Fruit fly (Drosophila melanogaster): ENCODE measurements around the gene GILT1.

The GILT1 gene

dm6 chr3R:13428341-13429040 lies 26.8 kb upstream of the GILT1 start (continued):
- TF ChIP-seq her (GFP tag; optimal IDR thresholded peaks at IDR 0.05) (no peak), CG11560 (tag; IDR thresholded peaks at IDR 0.05) (no peak), Hmr (GFP tag; optimal IDR thresholded peaks at IDR 0.05) (peak; percentile 28), HmgD (GFP tag; optimal IDR thresholded peaks at IDR 0.05) (no peak), Oaz (GFP tag; IDR thresholded peaks at IDR 0.05) (no peak), CG31365 (tag; optimal IDR thresholded peaks at IDR 0.05) (peak; percentile 6), Dref (GFP tag; IDR thresholded peaks at IDR 0.05) (no peak), cwo (GFP tag; optimal IDR thresholded peaks at IDR 0.05) (peak; percentile 42), vvl (GFP tag; IDR thresholded peaks at IDR 0.05) (peak; percentile 84), insv (GFP tag; optimal IDR thresholded peaks at IDR 0.05) (no peak), chn (GFP tag; optimal IDR thresholded peaks at IDR 0.05) (peak; percentile 29), Spps (tag; optimal IDR thresholded peaks at IDR 0.05) (peak; percentile 43), rib (GFP tag; IDR thresholded peaks at IDR 0.05) (no peak), CG11456 (GFP tag; IDR thresholded peaks at IDR 0.05) (peak; percentile 65; the same call in 1 of the 3 replicates), zfh2 (GFP tag; optimal IDR thresholded peaks at IDR 0.05) (peak; percentile 23), fru (optimal IDR thresholded peaks at IDR 0.05) (no peak), abd-A (tag; optimal IDR thresholded peaks at IDR 0.05) (no peak), unpg (GFP tag; optimal IDR thresholded peaks at IDR 0.05) (peak; percentile 83), Dip3 (GFP tag; optimal IDR thresholded peaks at IDR 0.05) (peak; percentile 30), Hr51 (GFP tag; optimal IDR thresholded peaks at IDR 0.05) (peak in 1 of 2 experiments; percentile 70), CG17802 (tag; optimal IDR thresholded peaks at IDR 0.05) (peak; percentile 18), al (GFP tag; IDR thresholded peaks at IDR 0.05) (no peak), CG12744 (GFP tag; optimal IDR thresholded peaks at IDR 0.05) (peak; percentile 26), tup (GFP tag; optimal IDR thresholded peaks at IDR 0.05) (peak; percentile 23), hb (GFP tag; IDR thresholded peaks at IDR 0.05; ENCODE audit: partially characterized antibody) (no peak), CG7963 (GFP tag; IDR thresholded peaks at IDR 0.05; ENCODE audit: partially characterized antibody) (no peak), slp2 (GFP tag; optimal IDR thresholded peaks at IDR 0.05) (peak; percentile 36), CTCF (GFP tag; optimal IDR thresholded peaks at IDR 0.05) (no peak), CG7786 (GFP tag; optimal IDR thresholded peaks at IDR 0.05) (peak; percentile 49), Mad (GFP tag; optimal IDR thresholded peaks at IDR 0.05) (peak; percentile 12), dimm (GFP tag; IDR thresholded peaks at IDR 0.05) (no peak), usp (GFP tag; optimal IDR thresholded peaks at IDR 0.05) (no peak), Camta (GFP tag; optimal IDR thresholded peaks at IDR 0.05) (peak; percentile 43), CG1233 (GFP tag; optimal IDR thresholded peaks at IDR 0.05) (peak; percentile 61), aop (GFP tag; IDR thresholded peaks at IDR 0.05) (no peak), row (GFP tag; IDR thresholded peaks at IDR 0.05) (peak; percentile 85), CG7372 (GFP tag; IDR thresholded peaks at IDR 0.05) (peak; percentile 47; the same call in 1 of the 2 replicates), CG2678 (tag; optimal IDR thresholded peaks at IDR 0.05) (peak; percentile 77), CG34376 (GFP tag; optimal IDR thresholded peaks at IDR 0.05) (no peak), CG8478 (optimal IDR thresholded peaks at IDR 0.05) (no peak), Bgb (GFP tag; IDR thresholded peaks at IDR 0.05; ENCODE audit: partially characterized antibody) (no peak), twi (tag; optimal IDR thresholded peaks at IDR 0.05) (peak; percentile 90), Kr (GFP tag; optimal IDR thresholded peaks at IDR 0.05) (no peak), D19B (GFP tag; optimal IDR thresholded peaks at IDR 0.05) (no peak), CG18476 (GFP tag; optimal IDR thresholded peaks at IDR 0.05) (peak; percentile 51), CG13424 (tag; optimal IDR thresholded peaks at IDR 0.05) (peak; percentile 71), Sox100B (GFP tag; optimal IDR thresholded peaks at IDR 0.05) (peak; percentile 46), Dfd (GFP tag; optimal IDR thresholded peaks at IDR 0.05) (no peak), Side (GFP tag; optimal IDR thresholded peaks at IDR 0.05) (peak; percentile 46), CG2116 (GFP tag; optimal IDR thresholded peaks at IDR 0.05) (peak; percentile 10), CG13296 (GFP tag; optimal IDR thresholded peaks at IDR 0.05) (peak; percentile 36)
